Fruit fly (Drosophila melanogaster) whole organism, prepupa: ENCODE results near the gene BtbVII.

ENCODE experiments used
- CG10631 ChIP-seq: fragments of 200-800 bp; sonication (Bioruptor generic); optimal IDR thresholded peaks from 2 replicates; lab custom pipeline; 2016; ENCODE audit warnings: missing biosample characterization, missing genetic modification characterization
- CG10669 ChIP-seq: fragments of 200-800 bp; sonication (Bioruptor generic); optimal IDR thresholded peaks from 3 replicates; lab custom pipeline; 2018; ENCODE audit warnings: missing biosample characterization, mild to moderate bottlenecking, missing genetic modification characterization, moderate library complexity
- CG11294 ChIP-seq: fragments of 200-800 bp; sonication (Bioruptor generic); IDR thresholded peaks from 2 replicates; pipeline ENCODE4 v1.3.6; 2022; ENCODE audit warnings: missing biosample characterization, missing genetic modification characterization
- CG11902 ChIP-seq: fragments of 200-800 bp; sonication (Bioruptor generic); optimal IDR thresholded peaks from 3 replicates; lab custom pipeline; 2016; ENCODE audit warnings: missing biosample characterization, missing genetic modification characterization
- CG15336 ChIP-seq: fragments of 200-800 bp; sonication (Bioruptor generic); IDR thresholded peaks from 2 replicates; pipeline ENCODE4 v1.3.6; 2022; ENCODE audit warnings: missing biosample characterization, missing genetic modification characterization
- CG1621 ChIP-seq: fragments of 200-800 bp; sonication (Bioruptor generic); optimal IDR thresholded peaks from 3 replicates; lab custom pipeline; 2018; ENCODE audit warnings: missing biosample characterization, mild to moderate bottlenecking, missing genetic modification characterization
- CG16779 ChIP-seq: fragments of 200-800 bp; sonication (Bioruptor generic); optimal IDR thresholded peaks from 3 replicates; lab custom pipeline; 2017; ENCODE audit warnings: missing biosample characterization, mild to moderate bottlenecking, missing genetic modification characterization
- CG3032 ChIP-seq: fragments of 200-800 bp; optimal IDR thresholded peaks from 2 replicates; lab custom pipeline; 2019; ENCODE audit warnings: missing biosample characterization, mild to moderate bottlenecking, missing genetic modification characterization, moderate library complexity
- CG31627 ChIP-seq: fragments of 200-800 bp; sonication (Bioruptor generic); optimal IDR thresholded peaks from 3 replicates; lab custom pipeline; 2016; ENCODE audit warnings: missing biosample characterization, missing genetic modification characterization
- CG32006 ChIP-seq: fragments of 200-800 bp; sonication (Bioruptor generic); optimal IDR thresholded peaks from 3 replicates; lab custom pipeline; 2017; ENCODE audit warnings: missing biosample characterization, mild to moderate bottlenecking, missing genetic modification characterization
- CG34406 ChIP-seq: fragments of 200-800 bp; sonication (Bioruptor generic); optimal IDR thresholded peaks from 3 replicates; lab custom pipeline; 2016; ENCODE audit warnings: missing biosample characterization, missing genetic modification characterization
- CG6276 ChIP-seq: fragments of 200-800 bp; sonication (Bioruptor generic); optimal IDR thresholded peaks from 2 replicates; lab custom pipeline; 2017; ENCODE audit warnings: missing biosample characterization, mild to moderate bottlenecking, missing genetic modification characterization
- CG7368 ChIP-seq: fragments of 200-800 bp; sonication (Bioruptor generic); optimal IDR thresholded peaks from 3 replicates; lab custom pipeline; 2016; ENCODE audit warnings: missing biosample characterization, missing genetic modification characterization
- CG8119 ChIP-seq: fragments of 200-800 bp; sonication (Bioruptor generic); IDR thresholded peaks from 3 replicates; pipeline ENCODE4 v1.3.6; 2022; ENCODE audit warnings: missing biosample characterization, missing genetic modification characterization
- Eip78C ChIP-seq: fragments of 200-800 bp; sonication (Bioruptor generic); peaks from one replicate; lab custom pipeline; 2016; ENCODE audit warnings: missing biosample characterization, missing genetic modification characterization
- Eip93F ChIP-seq: fragments of 200-800 bp; sonication (Bioruptor generic); optimal IDR thresholded peaks from 2 replicates; lab custom pipeline; 2016; ENCODE audit warnings: missing biosample characterization, mild to moderate bottlenecking, missing genetic modification characterization
- Ets21C ChIP-seq: fragments of 200-800 bp; sonication (Bioruptor generic); optimal IDR thresholded peaks from 3 replicates; lab custom pipeline; 2016; ENCODE audit warnings: missing biosample characterization, missing genetic modification characterization
- Ets96B ChIP-seq: fragments of 200-800 bp; optimal IDR thresholded peaks from 2 replicates; lab custom pipeline; 2019; ENCODE audit warnings: missing biosample characterization, mild to moderate bottlenecking, missing genetic modification characterization, moderate library complexity
- Hr39 ChIP-seq: fragments of 200-800 bp; sonication (Bioruptor generic); optimal IDR thresholded peaks from 2 replicates; lab custom pipeline; 2016; ENCODE audit warnings: missing biosample characterization, missing genetic modification characterization
- Hr4 ChIP-seq: fragments of 200-800 bp; sonication (Bioruptor generic); optimal IDR thresholded peaks from 3 replicates; lab custom pipeline; 2016; ENCODE audit warnings: missing biosample characterization, missing genetic modification characterization
- OdsH ChIP-seq: fragments of 200-800 bp; sonication (Bioruptor generic); optimal IDR thresholded peaks from 3 replicates; lab custom pipeline; 2016; ENCODE audit warnings: missing biosample characterization, missing genetic modification characterization
- Smox ChIP-seq: fragments of 200-800 bp; sonication (Bioruptor generic); optimal IDR thresholded peaks from 3 replicates; lab custom pipeline; 2016; ENCODE audit warnings: missing biosample characterization, missing genetic modification characterization
- Sox102F ChIP-seq: fragments of 200-800 bp; sonication (Bioruptor generic); optimal IDR thresholded peaks from 2 replicates; lab custom pipeline; 2016; ENCODE audit warnings: missing biosample characterization, mild to moderate bottlenecking, missing genetic modification characterization
- Sox14 ChIP-seq: fragments of 200-800 bp; sonication (Bioruptor generic); optimal IDR thresholded peaks from 3 replicates; lab custom pipeline; 2016; ENCODE audit warnings: missing biosample characterization, missing genetic modification characterization
- achi ChIP-seq: fragments of 200-800 bp; sonication (Bioruptor generic); optimal IDR thresholded peaks from 3 replicates; lab custom pipeline; 2016; ENCODE audit warnings: missing biosample characterization, missing genetic modification characterization
- acj6 ChIP-seq: fragments of 200-800 bp; sonication (Bioruptor generic); optimal IDR thresholded peaks from 3 replicates; lab custom pipeline; 2016; ENCODE audit warnings: missing biosample characterization, missing genetic modification characterization
- cyc ChIP-seq: fragments of 200-800 bp; sonication (Bioruptor generic); optimal IDR thresholded peaks from 3 replicates; lab custom pipeline; 2016; ENCODE audit warnings: missing biosample characterization, missing genetic modification characterization
- dsx ChIP-seq: fragments of 200-800 bp; optimal IDR thresholded peaks from 3 replicates; lab custom pipeline; 2019; ENCODE audit warnings: missing biosample characterization, mild to moderate bottlenecking, missing genetic modification characterization, moderate library complexity; ENCODE audit not compliant: poor library complexity, severe bottlenecking
- esn ChIP-seq: fragments of 200-800 bp; sonication (Bioruptor generic); optimal IDR thresholded peaks from 2 replicates; lab custom pipeline; 2016; ENCODE audit warnings: missing biosample characterization, mild to moderate bottlenecking, missing genetic modification characterization, moderate library complexity
- lz ChIP-seq: fragments of 200-800 bp; sonication (Bioruptor generic); optimal IDR thresholded peaks from 3 replicates; lab custom pipeline; 2016; ENCODE audit warnings: missing biosample characterization, missing genetic modification characterization
- ss ChIP-seq, 2 experiments: fragments of 200-800 bp; sonication (Bioruptor generic); optimal IDR thresholded peaks; 2 replicates in 1 of 2; 3 replicates in 1 of 2; lab custom pipeline; 2017 to 2018; ENCODE audit warnings: mild to moderate bottlenecking in 2 of 2, missing biosample characterization in 2 of 2, missing genetic modification characterization in 2 of 2, moderate library complexity in 1 of 2
- svp ChIP-seq: fragments of 200-800 bp; sonication (Bioruptor generic); peaks from one replicate; lab custom pipeline; 2016; ENCODE audit warnings: missing biosample characterization, missing genetic modification characterization
- topi ChIP-seq: fragments of 200-800 bp; sonication (Bioruptor generic); optimal IDR thresholded peaks from 3 replicates; lab custom pipeline; 2016; ENCODE audit warnings: missing biosample characterization, missing genetic modification characterization
- vri ChIP-seq: fragments of 200-800 bp; sonication (Bioruptor generic); optimal IDR thresholded peaks from 3 replicates; lab custom pipeline; 2016; ENCODE audit warnings: missing biosample characterization, mild to moderate bottlenecking, missing genetic modification characterization

Gene BtbVII

DNA sequence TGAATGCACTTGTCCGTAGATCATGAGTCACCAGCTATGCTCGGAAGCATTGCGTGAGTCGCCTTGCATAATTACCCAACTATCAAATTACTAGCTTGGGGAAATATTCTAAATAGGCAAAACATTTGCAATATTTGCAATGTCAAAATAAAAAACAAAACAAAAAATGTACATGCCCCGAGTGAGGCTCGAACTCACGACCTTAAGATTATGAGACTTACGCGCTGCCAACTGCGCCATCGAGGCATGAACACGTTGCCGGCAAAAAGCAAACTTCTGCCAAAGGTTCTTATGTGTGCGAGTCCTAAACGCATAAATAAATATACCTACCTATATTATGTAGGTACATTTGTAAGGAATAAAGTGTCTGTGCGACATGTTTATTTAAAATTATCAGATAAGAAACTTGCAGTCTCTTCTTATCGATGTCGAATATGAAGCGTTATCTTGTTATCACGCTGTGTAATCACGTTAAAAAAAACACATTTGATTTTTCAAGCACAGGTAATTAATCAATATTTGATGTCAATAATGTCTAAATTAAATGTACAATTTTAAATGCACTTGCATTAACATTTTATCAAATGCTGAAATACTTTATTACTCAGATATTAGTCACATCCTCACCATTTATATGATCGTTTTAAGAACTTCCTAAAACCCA, 26.5 kb upstream of the BtbVII start:
- no peak for TF ChIP-seq Sox102F (GFP tag; lab: Kevin White, UChicago)
- TF ChIP-seq CG11294 (GFP tag; lab: Robert Waterston, UW), result no peak
- TF ChIP-seq CG34406 (GFP tag; lab: Kevin White, UChicago), result no peak
- no peak for TF ChIP-seq Hr39
- no peak for TF ChIP-seq vri (GFP tag; lab: Kevin White, UChicago)
- no peak for TF ChIP-seq dsx (GFP tag; lab: Kevin White, UChicago)
- TF ChIP-seq esn (GFP tag; lab: Kevin White, UChicago), result no peak
- no peak for TF ChIP-seq CG6276 (GFP tag; lab: Kevin White, UChicago)
- no peak for TF ChIP-seq CG7368 (GFP tag; lab: Kevin White, UChicago)
- no peak for TF ChIP-seq Smox
- no peak for TF ChIP-seq Ets96B (tag; lab: Kevin White, UChicago)
- no peak for TF ChIP-seq Eip93F (GFP tag; lab: Kevin White, UChicago)
- TF ChIP-seq CG10631, result peak; percentile 13
- no peak for TF ChIP-seq CG3032 (tag; lab: Kevin White, UChicago)
- TF ChIP-seq achi, result no peak
- peak; percentile 60 for TF ChIP-seq svp (GFP tag; lab: Kevin White, UChicago)
- TF ChIP-seq CG32006 (GFP tag; lab: Kevin White, UChicago), result no peak
- peak in 1 of 2 experiments; percentile 28 for TF ChIP-seq ss (GFP tag; optimal IDR thresholded peaks at IDR 0.05; lab: Kevin White, UChicago)
- TF ChIP-seq CG11902, result no peak
- TF ChIP-seq cyc (GFP tag; lab: Kevin White, UChicago), result no peak
- no peak for TF ChIP-seq CG8119 (GFP tag; lab: Robert Waterston, UW)
- TF ChIP-seq OdsH (GFP tag; lab: Kevin White, UChicago), result no peak
- no peak for TF ChIP-seq CG16779 (tag; lab: Kevin White, UChicago)

DNA sequence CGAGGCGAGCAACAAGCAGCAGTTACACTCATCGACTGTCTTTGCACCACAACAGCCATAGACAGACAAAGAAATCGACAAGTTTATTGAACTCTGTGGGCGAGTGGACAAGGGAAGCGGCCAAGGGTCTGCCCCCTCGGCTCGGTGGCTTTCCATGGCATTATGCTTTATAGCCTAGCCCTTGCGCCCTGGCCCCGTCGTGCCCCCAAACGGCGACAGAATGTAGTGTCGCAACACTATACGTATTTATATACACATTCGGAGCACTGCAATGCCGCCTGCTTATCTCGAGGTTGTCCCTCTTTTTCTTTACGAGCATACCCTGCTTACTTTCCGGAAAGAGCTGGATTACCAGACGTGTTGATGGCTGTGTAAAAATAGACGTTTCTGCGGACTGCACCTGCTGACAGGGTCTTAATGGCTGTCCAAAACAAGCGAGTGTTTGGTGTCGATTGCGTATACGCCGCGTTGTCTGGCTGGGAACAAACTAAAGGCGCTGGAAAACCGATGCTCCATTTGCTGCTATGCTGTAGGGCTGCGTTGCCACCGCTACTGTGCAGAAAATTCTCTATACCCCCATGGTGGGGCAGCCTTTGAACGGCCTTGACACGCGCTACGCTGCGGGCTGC, 25.6 kb upstream of the BtbVII start:
- no peak for TF ChIP-seq CG15336 (GFP tag; lab: Robert Waterston, UW)
- TF ChIP-seq Ets21C (GFP tag; lab: Kevin White, UChicago), result no peak
- TF ChIP-seq achi, result no peak
- no peak for TF ChIP-seq CG7368 (GFP tag; lab: Kevin White, UChicago)
- TF ChIP-seq acj6 (GFP tag; lab: Kevin White, UChicago), result no peak
- TF ChIP-seq Smox, result no peak
- no peak for TF ChIP-seq Eip93F (GFP tag; lab: Kevin White, UChicago)
- peak; percentile 56 for TF ChIP-seq Eip78C (GFP tag; lab: Kevin White, UChicago)
- peak; percentile 92 for TF ChIP-seq Sox14 (GFP tag; lab: Kevin White, UChicago)
- no peak for TF ChIP-seq topi (GFP tag; lab: Kevin White, UChicago)
- peak; percentile 46 for TF ChIP-seq svp (GFP tag; lab: Kevin White, UChicago)
- no peak for TF ChIP-seq CG3032 (tag; lab: Kevin White, UChicago)
- TF ChIP-seq dsx (GFP tag; lab: Kevin White, UChicago), result peak; percentile 38
- no peak for TF ChIP-seq ss (GFP tag; optimal IDR thresholded peaks at IDR 0.05; lab: Kevin White, UChicago)
- TF ChIP-seq cyc (GFP tag; lab: Kevin White, UChicago), result no peak
- no peak for TF ChIP-seq lz
- TF ChIP-seq esn (GFP tag; lab: Kevin White, UChicago), result no peak

DNA sequence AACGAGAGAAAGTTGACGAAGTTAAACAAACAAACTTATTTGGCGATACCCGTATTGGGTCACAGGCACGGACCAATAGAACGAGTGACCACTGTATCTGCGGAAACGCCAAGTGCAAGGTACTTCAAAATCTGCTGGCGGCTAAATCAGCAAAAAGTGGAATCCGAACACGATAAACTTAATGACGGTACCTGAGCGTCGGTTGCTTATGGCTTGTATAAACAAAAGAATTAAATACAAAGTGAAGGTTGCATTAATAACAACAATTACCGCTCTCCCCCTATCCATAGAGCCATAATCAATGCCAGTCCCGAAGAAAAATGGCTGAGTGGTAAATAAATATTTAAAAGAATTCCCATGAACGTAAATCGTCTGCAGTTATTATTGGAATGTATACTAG, 23.9 kb upstream of the BtbVII start:
- TF ChIP-seq CG1621 (tag; lab: Kevin White, UChicago) (no peak), svp (GFP tag; lab: Kevin White, UChicago) (no peak), CG10669 (no peak), Sox102F (GFP tag; lab: Kevin White, UChicago) (no peak), Smox (peak; percentile 4), cyc (GFP tag; lab: Kevin White, UChicago) (peak; percentile 17), esn (GFP tag; lab: Kevin White, UChicago) (peak; percentile 23), achi (peak; percentile 7), Eip93F (GFP tag; lab: Kevin White, UChicago) (peak; percentile 18), Sox14 (GFP tag; lab: Kevin White, UChicago) (peak; percentile 29), CG31627 (GFP tag; lab: Kevin White, UChicago) (peak; percentile 12), CG34406 (GFP tag; lab: Kevin White, UChicago) (no peak), Hr4 (no peak)
- TF ChIP-seq, all 60 proteins: peak for 7
